Fruit fly (Drosophila melanogaster): ENCODE data around the gene MTPAP.

DNA sequence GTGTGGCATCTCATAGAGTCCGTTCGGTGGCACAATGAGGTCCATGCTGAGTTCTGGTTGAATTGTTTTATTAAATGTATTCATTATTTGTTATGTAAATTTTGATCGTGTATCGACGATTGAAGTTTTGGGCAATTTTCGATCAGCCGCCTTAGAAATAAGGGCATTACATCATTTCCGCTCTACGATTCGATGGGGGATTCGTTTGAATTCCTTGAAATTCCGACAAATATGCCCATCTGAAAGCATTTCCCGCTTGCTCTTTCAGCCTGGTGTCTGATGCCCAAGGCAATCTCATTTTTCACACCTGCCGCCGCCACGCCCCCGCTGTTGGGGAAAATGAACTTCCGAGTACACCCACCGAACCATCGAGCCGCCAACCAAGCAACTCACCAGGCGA is 50.9 kb downstream of the MTPAP start, which contains the start of gene CG32811:
- TF ChIP-seq CG33017 (tag; optimal IDR thresholded peaks at IDR 0.05), result no peak
- no peak for TF ChIP-seq cic (GFP tag; optimal IDR thresholded peaks at IDR 0.05)
- no peak for TF ChIP-seq kay (GFP tag; ENCODE audit: borderline replicate concordance)
- no peak for TF ChIP-seq Crg-1 (GFP tag; optimal IDR thresholded peaks at IDR 0.05)
- TF ChIP-seq CG7101 (tag; optimal IDR thresholded peaks at IDR 0.05), result no peak
- TF ChIP-seq ovo (GFP tag; optimal IDR thresholded peaks at IDR 0.05), result no peak
- TF ChIP-seq Hr96 (GFP tag; optimal IDR thresholded peaks at IDR 0.05), result no peak
- TF ChIP-seq toe (GFP tag; optimal IDR thresholded peaks at IDR 0.05), result no peak
- no peak for TF ChIP-seq CG7045 (GFP tag; optimal IDR thresholded peaks at IDR 0.05)
- TF ChIP-seq cnc (optimal IDR thresholded peaks at IDR 0.05), result no peak
- TF ChIP-seq Mnt (GFP tag; optimal IDR thresholded peaks at IDR 0.05), result no peak
- TF ChIP-seq Clk (GFP tag; optimal IDR thresholded peaks at IDR 0.05), result no peak
- no peak for TF ChIP-seq CG14711 (tag; optimal IDR thresholded peaks at IDR 0.05)
- no peak for TF ChIP-seq CG11617 (GFP tag; optimal IDR thresholded peaks at IDR 0.05)

All from whole organism, adult.